Worm (Caenorhabditis elegans) whole organism, L3 larva: ENCODE measurements around the gene eif-3.G.

Experiments
- R02D3.7 ChIP-seq: fragments of 150-350 bp; optimal IDR thresholded peaks from 2 replicates; lab custom pipeline; 2014; ENCODE audit warnings: missing biosample characterization, missing genetic modification characterization
- ZK546.5 ChIP-seq: sonication (generic microtip); optimal IDR thresholded peaks from 2 replicates; lab custom pipeline; 2017; ENCODE audit warnings: missing biosample characterization, missing genetic modification characterization
- aly-2 ChIP-seq: fragments of 150-350 bp; optimal IDR thresholded peaks from 2 replicates; lab custom pipeline; 2014; ENCODE audit warnings: missing biosample characterization, missing genetic modification characterization
- ama-1 ChIP-seq: fragments of 150-350 bp; optimal IDR thresholded peaks from 2 replicates; lab custom pipeline; 2018
- ceh-16 ChIP-seq: sonication (generic microtip); optimal IDR thresholded peaks from 2 replicates; lab custom pipeline; 2017; ENCODE audit warnings: missing biosample characterization, missing genetic modification characterization
- ceh-9 ChIP-seq: sonication (generic microtip); optimal IDR thresholded peaks from 2 replicates; lab custom pipeline; 2018; ENCODE audit warnings: missing biosample characterization, missing genetic modification characterization
- daf-12 ChIP-seq: fragments of 150-350 bp; optimal IDR thresholded peaks from 2 replicates; lab custom pipeline; 2014; ENCODE audit warnings: missing biosample characterization, missing genetic modification reagents, missing genetic modification characterization
- egl-27 ChIP-seq: sonication (generic microtip); optimal IDR thresholded peaks from 4 replicates; lab custom pipeline; 2017; ENCODE audit warnings: missing biosample characterization, missing genetic modification reagents, missing genetic modification characterization
- egl-5 ChIP-seq: fragments of 150-350 bp; optimal IDR thresholded peaks from 2 replicates; lab custom pipeline; 2017; ENCODE audit warnings: missing biosample characterization, missing genetic modification reagents, missing genetic modification characterization, inconsistent platforms
- elt-1 ChIP-seq: fragments of 150-350 bp; optimal IDR thresholded peaks from 2 replicates; lab custom pipeline; 2014; ENCODE audit warnings: missing biosample characterization, missing genetic modification characterization
- elt-2 ChIP-seq: sonication (generic microtip); optimal IDR thresholded peaks from 2 replicates; lab custom pipeline; 2016; ENCODE audit warnings: missing genetic modification reagents, mild to moderate bottlenecking, missing genetic modification characterization, missing compliant biosample characterization
- elt-3 ChIP-seq, 3 experiments: fragments of 150-350 bp in 1 of 3; sonication (generic microtip) in 2 of 3; optimal IDR thresholded peaks; 2 replicates in 2 of 3; 4 replicates in 1 of 3; lab custom pipeline; 2014 to 2017; ENCODE audit warnings: missing biosample characterization in 3 of 3, missing genetic modification characterization in 3 of 3
- eor-1 ChIP-seq, 2 experiments: fragments of 150-350 bp; optimal IDR thresholded peaks; 2 replicates each; lab custom pipeline; 2014 to 2018; ENCODE audit warnings: missing biosample characterization in 2 of 2, missing genetic modification characterization in 2 of 2
- fkh-10 ChIP-seq: sonication (generic microtip); optimal IDR thresholded peaks from 2 replicates; lab custom pipeline; 2017; ENCODE audit warnings: missing biosample characterization, missing genetic modification reagents, missing genetic modification characterization
- fkh-2 ChIP-seq: fragments of 150-350 bp; optimal IDR thresholded peaks from 2 replicates; lab custom pipeline; 2014; ENCODE audit warnings: missing biosample characterization, missing genetic modification reagents, missing genetic modification characterization
- hmg-11 ChIP-seq: sonication (generic microtip); optimal IDR thresholded peaks from 2 replicates; lab custom pipeline; 2016; ENCODE audit warnings: missing genetic modification characterization, missing compliant biosample characterization
- lin-15B ChIP-seq: fragments of 150-350 bp; optimal IDR thresholded peaks from 2 replicates; lab custom pipeline; 2014; ENCODE audit warnings: missing biosample characterization, missing genetic modification characterization
- lin-39 ChIP-seq: fragments of 150-350 bp; optimal IDR thresholded peaks from 2 replicates; lab custom pipeline; 2018; ENCODE audit warnings: missing biosample characterization, missing genetic modification reagents, missing genetic modification characterization
- mdl-1 ChIP-seq: fragments of 150-350 bp; optimal IDR thresholded peaks from 2 replicates; lab custom pipeline; 2014; ENCODE audit warnings: missing biosample characterization, missing genetic modification characterization
- nfya-1 ChIP-seq: sonication (generic microtip); optimal IDR thresholded peaks from 2 replicates; lab custom pipeline; 2017; ENCODE audit warnings: missing genetic modification characterization, mild to moderate bottlenecking, missing compliant biosample characterization, antibody characterized with exemption, moderate library complexity; ENCODE audit not compliant: insufficient read depth
- nhr-11 ChIP-seq: fragments of 150-350 bp; optimal IDR thresholded peaks from 2 replicates; lab custom pipeline; 2014; ENCODE audit warnings: missing biosample characterization, missing genetic modification characterization
- nhr-23 ChIP-seq: fragments of 150-350 bp; optimal IDR thresholded peaks from 2 replicates; lab custom pipeline; 2014; ENCODE audit warnings: missing biosample characterization, missing genetic modification reagents, missing genetic modification characterization
- nhr-237 ChIP-seq: fragments of 150-350 bp; optimal IDR thresholded peaks from 2 replicates; lab custom pipeline; 2014; ENCODE audit warnings: missing biosample characterization, missing genetic modification characterization
- nhr-25 ChIP-seq: sonication (generic microtip); optimal IDR thresholded peaks from 2 replicates; lab custom pipeline; 2017; ENCODE audit warnings: missing biosample characterization, missing genetic modification characterization
- nhr-28 ChIP-seq: fragments of 150-350 bp; optimal IDR thresholded peaks from 2 replicates; lab custom pipeline; 2014; ENCODE audit warnings: missing biosample characterization, missing genetic modification characterization
- nhr-43 ChIP-seq: sonication (generic microtip); optimal IDR thresholded peaks from 2 replicates; lab custom pipeline; 2016; ENCODE audit warnings: mild to moderate bottlenecking, missing genetic modification characterization, missing compliant biosample characterization; ENCODE audit not compliant: poor library complexity, severe bottlenecking
- nhr-67 ChIP-seq: fragments of 150-350 bp; optimal IDR thresholded peaks from 2 replicates; lab custom pipeline; 2014; ENCODE audit warnings: missing biosample characterization, missing genetic modification characterization
- nhr-76 ChIP-seq: fragments of 150-350 bp; sonication (generic microtip); optimal IDR thresholded peaks from 5 replicates; lab custom pipeline; 2014; ENCODE audit warnings: missing biosample characterization, missing genetic modification characterization
- pha-4 ChIP-seq: fragments of 150-350 bp; optimal IDR thresholded peaks from 2 replicates; lab custom pipeline; 2014; ENCODE audit warnings: missing biosample characterization, missing genetic modification reagents, missing genetic modification characterization
- pqm-1 ChIP-seq: fragments of 150-350 bp; optimal IDR thresholded peaks from 2 replicates; lab custom pipeline; 2017; ENCODE audit warnings: missing biosample characterization, missing genetic modification characterization, inconsistent platforms
- snpc-4 ChIP-seq: fragments of 150-350 bp; optimal IDR thresholded peaks from 2 replicates; lab custom pipeline; 2014; ENCODE audit warnings: missing biosample characterization, missing genetic modification characterization
- tbx-2 ChIP-seq: sonication (generic microtip); optimal IDR thresholded peaks from 2 replicates; lab custom pipeline; 2016; ENCODE audit warnings: mild to moderate bottlenecking, missing genetic modification characterization, missing compliant biosample characterization
- unc-62 ChIP-seq: fragments of 150-350 bp; sonication (generic microtip); optimal IDR thresholded peaks from 4 replicates; lab custom pipeline; 2014; ENCODE audit warnings: missing biosample characterization, missing genetic modification reagents, missing genetic modification characterization
- zag-1 ChIP-seq: fragments of 150-350 bp; optimal IDR thresholded peaks from 2 replicates; lab custom pipeline; 2014; ENCODE audit warnings: missing biosample characterization, missing genetic modification characterization
- ztf-11 ChIP-seq: fragments of 150-350 bp; optimal IDR thresholded peaks from 2 replicates; lab custom pipeline; 2014; ENCODE audit warnings: missing biosample characterization, missing genetic modification characterization
- ztf-4 ChIP-seq: fragments of 150-350 bp; optimal IDR thresholded peaks from 2 replicates; lab custom pipeline; 2014; ENCODE audit warnings: missing biosample characterization, missing genetic modification characterization

The eif-3.G gene

DNA sequence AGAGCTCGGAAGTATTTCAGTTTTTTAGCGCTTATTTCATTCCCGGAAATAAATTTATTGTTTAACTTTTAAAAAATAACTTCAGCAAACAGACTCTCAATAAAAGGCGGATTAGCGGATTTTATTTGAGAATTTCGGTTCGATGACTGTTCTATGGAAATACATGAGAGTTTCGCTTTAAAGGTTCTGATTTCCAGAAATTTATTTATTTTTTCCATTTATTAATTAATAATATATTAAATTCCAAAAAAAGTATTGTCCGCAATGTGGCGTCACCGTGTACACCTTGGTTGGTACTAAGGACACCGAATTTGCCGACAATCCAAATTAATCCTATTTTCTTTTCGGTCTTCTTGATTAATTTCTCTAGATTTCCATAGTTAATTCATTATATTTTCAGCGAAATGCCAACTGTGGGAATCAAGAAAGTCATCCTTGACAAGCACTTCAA is 21.9 kb downstream of the eif-3.G start, which contains the start of gene fars-3:
Gene fars-3, plus strand, starts transcription at position 401 of the 451 bp plus-strand sequence.
- TF ChIP-seq pqm-1 (tag; lab: Kevin White, UChicago) (no peak), lin-15B (peak; percentile 8), R02D3.7 (tag; lab: Kevin White, UChicago) (no peak), nhr-43 (tag; lab: Kevin White, UChicago) (peak; percentile 6), tbx-2 (tag; lab: Kevin White, UChicago) (no peak), nhr-237 (no peak), pha-4 (peak; percentile 56), ztf-4 (tag; lab: Kevin White, UChicago) (no peak), nhr-67 (no peak), elt-2 (peak; percentile 22), nhr-28 (tag; lab: Kevin White, UChicago) (no peak), nhr-23 (tag; lab: Kevin White, UChicago) (peak; percentile 52), nhr-25 (tag; lab: Kevin White, UChicago) (no peak), ceh-9 (tag; lab: Kevin White, UChicago) (no peak), eor-1 (tag; optimal IDR thresholded peaks at IDR 0.05; lab: Kevin White, UChicago) (no peak)

ce11 chrII:8466874-8467273 is 24.3 kb downstream of the eif-3.G start, which contains the start of gene F22B5.10:
Gene F22B5.10, plus strand, starts transcription at chrII:8467174.
- TF ChIP-seq ama-1 (lab: Kevin White, UChicago) (peak; percentile 8), nhr-43 (tag; lab: Kevin White, UChicago) (no peak)

DNA sequence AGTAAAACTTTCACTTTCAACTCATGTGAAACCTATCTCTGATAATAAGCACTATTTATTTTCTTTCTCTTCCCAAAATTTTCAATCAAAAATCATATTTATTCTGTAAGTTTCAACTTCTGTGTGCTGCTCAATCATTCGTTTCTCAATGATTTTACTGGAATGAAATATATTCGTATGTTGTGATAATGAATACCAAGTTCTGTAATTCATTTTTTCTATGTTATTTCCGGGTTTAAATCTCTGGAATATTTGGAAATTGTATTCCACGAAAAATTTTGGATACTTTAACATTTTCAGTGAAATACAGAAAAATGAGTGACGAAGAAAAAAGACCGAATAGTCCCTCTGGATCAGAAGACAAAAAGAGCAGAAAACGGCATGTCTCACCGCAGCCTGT is 25.2 kb downstream of the eif-3.G start, which contains the start of gene M05D6.2:
Gene M05D6.2, plus strand, starts transcription at position 301 of the 400 bp plus-strand sequence.
- no peak for TF ChIP-seq nhr-28 (tag; lab: Kevin White, UChicago)
- no peak for TF ChIP-seq mdl-1 (tag; lab: Kevin White, UChicago)
- no peak for TF ChIP-seq ceh-16
- no peak for TF ChIP-seq nhr-11
- no peak for TF ChIP-seq zag-1 (tag; lab: Kevin White, UChicago)
- no peak for TF ChIP-seq pha-4
- no peak for TF ChIP-seq ZK546.5 (tag; lab: Kevin White, UChicago)
- TF ChIP-seq fkh-2, result no peak
- TF ChIP-seq elt-3 (tag; optimal IDR thresholded peaks at IDR 0.05; lab: Kevin White, UChicago), result no peak
- TF ChIP-seq unc-62 (GFP tag; lab: Kevin White, UChicago), result no peak
- no peak for TF ChIP-seq elt-1 (tag; lab: Kevin White, UChicago)

DNA sequence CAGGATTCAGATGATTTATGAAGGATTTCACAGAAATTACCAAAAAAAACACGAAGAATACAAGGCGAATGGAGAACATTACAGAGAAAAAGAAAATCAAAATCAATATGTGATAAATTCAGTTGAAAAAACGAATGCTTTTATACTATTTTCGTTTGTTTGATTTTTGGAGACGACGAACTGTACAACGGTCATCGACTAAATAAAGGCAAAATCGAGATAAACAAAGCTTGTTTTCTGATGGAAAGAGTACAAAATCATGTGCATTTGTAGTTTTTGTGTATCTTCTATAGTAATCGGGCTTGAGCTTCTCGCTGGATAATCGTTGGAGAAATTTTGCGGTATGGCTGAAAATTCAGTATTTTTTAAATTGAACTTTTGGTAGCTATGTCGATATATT is 28.6 kb downstream of the eif-3.G start, which contains the start of gene M05D6.8:
Gene M05D6.8, minus strand, starts transcription at position 101 of the 400 bp plus-strand sequence.
- TF ChIP-seq elt-3 (tag; optimal IDR thresholded peaks at IDR 0.05; lab: Kevin White, UChicago) (no peak), nfya-1 (tag; lab: Kevin White, UChicago) (no peak), fkh-10 (GFP tag; lab: Kevin White, UChicago) (no peak), mdl-1 (tag; lab: Kevin White, UChicago) (no peak), nhr-76 (tag; lab: Kevin White, UChicago) (no peak), hmg-11 (no peak), fkh-2 (no peak), lin-39 (tag; lab: Kevin White, UChicago) (no peak), zag-1 (tag; lab: Kevin White, UChicago) (no peak), nhr-11 (no peak), tbx-2 (tag; lab: Kevin White, UChicago) (no peak)

DNA sequence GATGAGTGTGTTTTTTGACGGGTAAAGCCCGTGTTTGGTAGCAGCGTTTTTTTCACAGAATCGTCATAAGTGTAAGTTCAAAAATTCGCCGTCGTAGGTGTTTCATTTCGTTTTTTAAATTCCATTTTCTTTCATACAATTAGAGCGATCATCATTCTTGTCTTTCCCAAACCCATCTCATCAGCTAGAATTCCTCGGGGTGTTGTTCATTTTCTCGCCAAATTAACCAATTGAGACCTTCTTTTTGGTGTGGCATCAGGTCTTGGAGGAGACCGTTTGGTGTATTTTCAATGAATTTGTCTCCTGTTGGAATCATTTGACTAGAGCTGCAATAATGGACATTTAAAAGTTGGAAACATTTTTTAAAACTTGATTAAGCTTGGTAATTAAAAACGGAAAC is 30.3 kb downstream of the eif-3.G start:
- TF ChIP-seq unc-62 (GFP tag; lab: Kevin White, UChicago) (no peak), R02D3.7 (tag; lab: Kevin White, UChicago) (no peak), lin-39 (tag; lab: Kevin White, UChicago) (no peak), elt-2 (no peak), ZK546.5 (tag; lab: Kevin White, UChicago) (no peak), nhr-43 (tag; lab: Kevin White, UChicago) (no peak), pqm-1 (tag; lab: Kevin White, UChicago) (no peak), ama-1 (lab: Kevin White, UChicago) (no peak), fkh-10 (GFP tag; lab: Kevin White, UChicago) (no peak), eor-1 (tag; optimal IDR thresholded peaks at IDR 0.05; lab: Kevin White, UChicago) (no peak), aly-2 (tag; lab: Kevin White, UChicago) (no peak), egl-27 (tag; lab: Kevin White, UChicago) (no peak), elt-1 (tag; lab: Kevin White, UChicago) (no peak), daf-12 (tag; lab: Kevin White, UChicago) (no peak), ztf-11 (no peak), ztf-4 (tag; lab: Kevin White, UChicago) (no peak), ceh-16 (no peak), snpc-4 (no peak), egl-5 (no peak)
